Fruit fly (Drosophila melanogaster) whole organism, embryonic: ENCODE data around the gene pyx.

Source experiments
- Abd-B ChIP-seq: fragments of 200-800 bp; sonication (Bioruptor generic); optimal IDR thresholded peaks from 2 replicates; lab custom pipeline; 2018; ENCODE audit warnings: missing biosample characterization, mild to moderate bottlenecking, missing genetic modification characterization, moderate library complexity
- Antp ChIP-seq: fragments of 200-800 bp; sonication (Bioruptor generic); optimal IDR thresholded peaks from 3 replicates; lab custom pipeline; 2016; ENCODE audit warnings: missing biosample characterization, missing genetic modification characterization
- BEAF-32 ChIP-seq: fragments of 200-800 bp; sonication (Bioruptor generic); optimal IDR thresholded peaks from 3 replicates; lab custom pipeline; 2017; ENCODE audit warnings: missing biosample characterization, missing genetic modification characterization, mild to moderate bottlenecking, moderate library complexity, missing genetic modification reagents
- Bgb ChIP-seq: fragments of 200-800 bp; sonication (Bioruptor generic); IDR thresholded peaks from 2 replicates; pipeline ENCODE4 v1.3.6; 2022; ENCODE audit warnings: missing biosample characterization, missing genetic modification characterization; ENCODE audit not compliant: partially characterized antibody
- Blimp-1 ChIP-seq: fragments of 200-800 bp; sonication (Bioruptor generic); optimal IDR thresholded peaks from 3 replicates; lab custom pipeline; 2018; ENCODE audit warnings: missing biosample characterization, missing genetic modification characterization, mild to moderate bottlenecking, moderate library complexity, missing genetic modification reagents
- CG11398 ChIP-seq: fragments of 200-800 bp; sonication (Bioruptor generic); optimal IDR thresholded peaks from 2 replicates; lab custom pipeline; 2016; ENCODE audit warnings: missing biosample characterization, missing genetic modification characterization
- CG13296 ChIP-seq: fragments of 200-800 bp; sonication (Bioruptor generic); optimal IDR thresholded peaks from 3 replicates; lab custom pipeline; 2018; ENCODE audit warnings: missing biosample characterization, mild to moderate bottlenecking, missing genetic modification characterization
- CG14667 ChIP-seq: fragments of 200-800 bp; sonication (Bioruptor generic); IDR thresholded peaks from 2 replicates; pipeline ENCODE4 v1.3.6; 2022; ENCODE audit warnings: missing biosample characterization, missing genetic modification characterization
- CG14710 ChIP-seq: fragments of 200-800 bp; sonication (Bioruptor generic); optimal IDR thresholded peaks from 3 replicates; lab custom pipeline; 2019; ENCODE audit warnings: missing biosample characterization, mild to moderate bottlenecking, missing genetic modification characterization, moderate library complexity
- CG15514 ChIP-seq: fragments of 200-800 bp; sonication (Bioruptor generic); optimal IDR thresholded peaks from 3 replicates; lab custom pipeline; 2017; ENCODE audit warnings: missing biosample characterization, missing genetic modification characterization, mild to moderate bottlenecking, moderate library complexity, missing genetic modification reagents
- CG16779 ChIP-seq: fragments of 200-800 bp; sonication (Bioruptor generic); IDR thresholded peaks from 2 replicates; pipeline ENCODE4 v1.3.6; 2022; ENCODE audit warnings: missing biosample characterization, missing genetic modification characterization
- CG17385 ChIP-seq: fragments of 200-800 bp; sonication (Bioruptor generic); optimal IDR thresholded peaks from 3 replicates; lab custom pipeline; 2018; ENCODE audit warnings: missing biosample characterization, mild to moderate bottlenecking, missing genetic modification characterization
- CG17802 ChIP-seq: fragments of 200-800 bp; sonication (Bioruptor generic); optimal IDR thresholded peaks from 2 replicates; lab custom pipeline; 2018; ENCODE audit warnings: missing biosample characterization, mild to moderate bottlenecking, missing genetic modification characterization, moderate library complexity
- CG17912 ChIP-seq: fragments of 200-800 bp; sonication (Bioruptor generic); optimal IDR thresholded peaks from 2 replicates; lab custom pipeline; 2018; ENCODE audit warnings: missing biosample characterization, mild to moderate bottlenecking, missing genetic modification characterization
- CG2199 ChIP-seq: fragments of 200-800 bp; sonication (Bioruptor generic); IDR thresholded peaks from 3 replicates; pipeline ENCODE4 v1.3.6; 2022; ENCODE audit warnings: missing biosample characterization, missing genetic modification characterization
- CG31224 ChIP-seq: fragments of 200-800 bp; sonication (Bioruptor generic); IDR thresholded peaks from 2 replicates; pipeline ENCODE4 v1.3.6; 2022; ENCODE audit warnings: missing biosample characterization, missing genetic modification characterization
- CG31365 ChIP-seq: fragments of 200-800 bp; sonication (Bioruptor generic); optimal IDR thresholded peaks from 2 replicates; lab custom pipeline; 2018; ENCODE audit warnings: missing biosample characterization, mild to moderate bottlenecking, missing genetic modification characterization
- CG31441 ChIP-seq: fragments of 200-800 bp; sonication (Bioruptor generic); IDR thresholded peaks from 2 replicates; pipeline ENCODE4 v1.3.6; 2022; ENCODE audit warnings: missing biosample characterization, missing genetic modification characterization
- CG3995 ChIP-seq: fragments of 200-800 bp; sonication (Bioruptor generic); optimal IDR thresholded peaks from 3 replicates; lab custom pipeline; 2016; ENCODE audit warnings: missing biosample characterization, missing genetic modification characterization
- CG43689 ChIP-seq: fragments of 200-800 bp; sonication (Bioruptor generic); IDR thresholded peaks from 2 replicates; pipeline ENCODE4 v1.3.6; 2022; ENCODE audit warnings: missing biosample characterization, missing genetic modification characterization
- CG6654 ChIP-seq: fragments of 200-800 bp; sonication (Bioruptor generic); optimal IDR thresholded peaks from 2 replicates; lab custom pipeline; 2017; ENCODE audit warnings: missing biosample characterization, mild to moderate bottlenecking, missing genetic modification characterization
- CG9727 ChIP-seq: fragments of 200-800 bp; sonication (Bioruptor generic); optimal IDR thresholded peaks from 3 replicates; lab custom pipeline; 2017; ENCODE audit warnings: missing biosample characterization, mild to moderate bottlenecking, missing genetic modification characterization
- Camta ChIP-seq: fragments of 200-800 bp; sonication (Bioruptor generic); optimal IDR thresholded peaks from 2 replicates; lab custom pipeline; 2016; ENCODE audit warnings: missing biosample characterization, missing genetic modification characterization
- Elba2 ChIP-seq: fragments of 200-800 bp; sonication (Bioruptor generic); optimal IDR thresholded peaks from 3 replicates; lab custom pipeline; 2016; ENCODE audit warnings: missing biosample characterization, missing genetic modification characterization
- Fer2 ChIP-seq: fragments of 200-800 bp; sonication (Bioruptor generic); optimal IDR thresholded peaks from 2 replicates; lab custom pipeline; 2018; ENCODE audit warnings: missing biosample characterization, mild to moderate bottlenecking, missing genetic modification characterization, moderate library complexity
- Hand ChIP-seq: fragments of 200-800 bp; sonication (Bioruptor generic); optimal IDR thresholded peaks from 2 replicates; lab custom pipeline; 2017; ENCODE audit warnings: mild to moderate bottlenecking, missing biosample characterization, missing genetic modification reagents, missing genetic modification characterization
- Hey ChIP-seq: fragments of 200-800 bp; sonication (Bioruptor generic); optimal IDR thresholded peaks from 3 replicates; lab custom pipeline; 2018; ENCODE audit warnings: missing biosample characterization, mild to moderate bottlenecking, missing genetic modification characterization
- MTF-1 ChIP-seq: fragments of 200-800 bp; sonication (Bioruptor generic); optimal IDR thresholded peaks from 2 replicates; lab custom pipeline; 2018; ENCODE audit warnings: missing biosample characterization, mild to moderate bottlenecking, missing genetic modification characterization, borderline replicate concordance
- NC2β ChIP-seq: fragments of 200-800 bp; sonication (Bioruptor generic); optimal IDR thresholded peaks from 2 replicates; lab custom pipeline; 2016; ENCODE audit warnings: missing biosample characterization, missing genetic modification characterization
- Ptx1 ChIP-seq: fragments of 200-800 bp; sonication (Bioruptor generic); IDR thresholded peaks from 2 replicates; pipeline ENCODE4 v1.3.6; 2022; ENCODE audit warnings: missing biosample characterization, missing genetic modification characterization
- Tbp ChIP-seq: fragments of >200 bp; optimal IDR thresholded peaks from 2 replicates; lab custom pipeline; 2018; ENCODE audit warnings: missing biosample characterization, missing genetic modification characterization
- YL-1 ChIP-seq: fragments of 200-800 bp; sonication (Bioruptor generic); optimal IDR thresholded peaks from 3 replicates; lab custom pipeline; 2017; ENCODE audit warnings: missing biosample characterization, mild to moderate bottlenecking, missing genetic modification characterization
- ato ChIP-seq: fragments of 200-800 bp; sonication (Bioruptor generic); IDR thresholded peaks from 2 replicates; pipeline ENCODE4 v1.3.6; 2022; ENCODE audit warnings: missing biosample characterization, missing genetic modification characterization; ENCODE audit not compliant: partially characterized antibody
- cas ChIP-seq: fragments of 200-800 bp; sonication (Bioruptor generic); IDR thresholded peaks from 2 replicates; pipeline ENCODE4 v1.3.6; 2022; ENCODE audit warnings: missing biosample characterization, missing genetic modification characterization
- chinmo ChIP-seq: fragments of 200-800 bp; sonication (Bioruptor generic); IDR thresholded peaks from 4 replicates; pipeline ENCODE4 v1.3.6; 2022; ENCODE audit warnings: missing biosample characterization, missing genetic modification characterization; ENCODE audit not compliant: partially characterized antibody
- dimm ChIP-seq: fragments of 200-800 bp; sonication (Bioruptor generic); IDR thresholded peaks from 2 replicates; pipeline ENCODE4 v1.3.6; 2022; ENCODE audit warnings: missing biosample characterization, missing genetic modification characterization
- exex ChIP-seq: fragments of 200-800 bp; sonication (Bioruptor generic); optimal IDR thresholded peaks from 4 replicates; lab custom pipeline; 2018; ENCODE audit warnings: missing biosample characterization, mild to moderate bottlenecking, missing genetic modification characterization, moderate library complexity
- klu ChIP-seq: fragments of 200-800 bp; sonication (Bioruptor generic); IDR thresholded peaks from 2 replicates; pipeline ENCODE4 v1.3.6; 2022; ENCODE audit warnings: missing biosample characterization, missing genetic modification characterization
- nau ChIP-seq: fragments of 200-800 bp; sonication (Bioruptor generic); optimal IDR thresholded peaks from 3 replicates; lab custom pipeline; 2017; ENCODE audit warnings: missing biosample characterization, mild to moderate bottlenecking, missing genetic modification characterization, missing genetic modification reagents
- nmo ChIP-seq: fragments of 200-800 bp; sonication (Bioruptor generic); optimal IDR thresholded peaks from 2 replicates; lab custom pipeline; 2018; ENCODE audit warnings: missing biosample characterization, mild to moderate bottlenecking, missing genetic modification characterization, moderate library complexity
- oc ChIP-seq: fragments of 200-800 bp; sonication (Bioruptor generic); optimal IDR thresholded peaks from 2 replicates; lab custom pipeline; 2018; ENCODE audit warnings: missing biosample characterization, mild to moderate bottlenecking, missing genetic modification characterization, moderate library complexity
- odd ChIP-seq: fragments of 200-800 bp; sonication (Bioruptor generic); optimal IDR thresholded peaks from 2 replicates; lab custom pipeline; 2017; ENCODE audit warnings: missing biosample characterization, mild to moderate bottlenecking, missing genetic modification characterization
- pan ChIP-seq, 4 experiments: fragments of >200 bp in 3 of 4; fragments of 200-800 bp in 1 of 4; sonication (Bioruptor generic) in 1 of 4; optimal IDR thresholded peaks in 3 of 4; IDR thresholded peaks in 1 of 4; 2 replicates each; pipeline versions ENCODE4 v1.3.6 to Lab custom; 2017 to 2022; ENCODE audit warnings: missing biosample characterization in 2 of 4, missing genetic modification characterization in 2 of 4, mixed read lengths in 1 of 4
- phol ChIP-seq: fragments of 200-800 bp; sonication (Bioruptor generic); optimal IDR thresholded peaks from 3 replicates; lab custom pipeline; 2018; ENCODE audit warnings: missing biosample characterization, mild to moderate bottlenecking, missing genetic modification characterization, moderate library complexity
- pzg ChIP-seq: fragments of 200-800 bp; sonication (Bioruptor generic); optimal IDR thresholded peaks from 3 replicates; lab custom pipeline; 2018; ENCODE audit warnings: missing biosample characterization, mild to moderate bottlenecking, missing genetic modification characterization, moderate library complexity
- ranshi ChIP-seq: fragments of 200-800 bp; sonication (Bioruptor generic); IDR thresholded peaks from 2 replicates; pipeline ENCODE4 v1.3.6; 2022; ENCODE audit warnings: missing biosample characterization, missing genetic modification characterization
- run ChIP-seq: fragments of 200-800 bp; sonication (Bioruptor generic); optimal IDR thresholded peaks from 3 replicates; lab custom pipeline; 2018; ENCODE audit warnings: missing biosample characterization, mild to moderate bottlenecking, missing genetic modification characterization
- salm ChIP-seq: fragments of 200-800 bp; sonication (Bioruptor generic); optimal IDR thresholded peaks from 2 replicates; lab custom pipeline; 2018; ENCODE audit warnings: missing biosample characterization, mild to moderate bottlenecking, missing genetic modification characterization
- shn ChIP-seq: fragments of 200-800 bp; sonication (Bioruptor generic); optimal IDR thresholded peaks from 3 replicates; lab custom pipeline; 2016; ENCODE audit warnings: missing biosample characterization, missing genetic modification characterization
- sima ChIP-seq: fragments of 200-800 bp; sonication (Bioruptor generic); optimal IDR thresholded peaks from 2 replicates; lab custom pipeline; 2016; ENCODE audit warnings: missing biosample characterization, missing genetic modification characterization
- stc ChIP-seq: fragments of 200-800 bp; sonication (Bioruptor generic); IDR thresholded peaks from 2 replicates; pipeline ENCODE4 v1.3.6; 2022; ENCODE audit warnings: missing biosample characterization, missing genetic modification characterization

The pyx gene

dm6 chr3L:212520-212919, 10.3 kb downstream of the pyx start, which contains the start of the genes thoc7 and Dis3l2 (continued):
- TF ChIP-seq stc (no peak), CG13296 (GFP tag; lab: Kevin White, UChicago) (no peak), CG17802 (tag; lab: Kevin White, UChicago) (no peak), CG17385 (GFP tag; lab: Kevin White, UChicago) (no peak), CG9727 (GFP tag; lab: Kevin White, UChicago) (no peak), dimm (GFP tag; lab: Robert Waterston, UW) (no peak), Blimp-1 (no peak), pzg (GFP tag; lab: Kevin White, UChicago) (peak; percentile 61), sima (GFP tag; lab: Kevin White, UChicago) (no peak), chinmo (GFP tag; lab: Robert Waterston, UW) (no peak), Camta (no peak), CG11398 (GFP tag; lab: Kevin White, UChicago) (no peak), nau (GFP tag; lab: Kevin White, UChicago) (no peak), CG6654 (GFP tag; lab: Kevin White, UChicago) (no peak), Ptx1 (GFP tag; lab: Robert Waterston, UW) (no peak), Tbp (no peak), CG17912 (GFP tag; lab: Kevin White, UChicago) (no peak), Hand (GFP tag; lab: Kevin White, UChicago) (no peak), Bgb (GFP tag; lab: Robert Waterston, UW) (peak; percentile 19; the same call in 1 of the 2 replicates), CG43689 (no peak), NC2β (no peak), pan (optimal IDR thresholded peaks at IDR 0.05; lab: Kevin White, UChicago) (no peak), pan (GFP tag; optimal IDR thresholded peaks at IDR 0.05 in 1 of 2, IDR thresholded peaks at IDR 0.05 in 1 of 2) (no peak), cas (no peak), oc (tag; lab: Kevin White, UChicago) (no peak), YL-1 (GFP tag; lab: Kevin White, UChicago) (peak; percentile 44), ato (no peak), klu (GFP tag; lab: Robert Waterston, UW) (no peak), Elba2 (GFP tag; lab: Kevin White, UChicago) (no peak), CG31365 (tag; lab: Kevin White, UChicago) (no peak), CG14710 (tag; lab: Kevin White, UChicago) (peak; percentile 16), CG3995 (GFP tag; lab: Kevin White, UChicago) (no peak), CG31441 (GFP tag; lab: Robert Waterston, UW) (no peak), CG31224 (GFP tag; lab: Robert Waterston, UW) (no peak), Abd-B (no peak), Antp (GFP tag; lab: Kevin White, UChicago) (no peak), CG16779 (GFP tag; lab: Robert Waterston, UW) (no peak), CG15514 (GFP tag; lab: Kevin White, UChicago) (peak; percentile 32), odd (GFP tag; lab: Kevin White, UChicago) (no peak), BEAF-32 (GFP tag; lab: Kevin White, UChicago) (peak; percentile 24), MTF-1 (GFP tag; lab: Kevin White, UChicago) (no peak), exex (no peak), salm (no peak), CG14667 (no peak), Hey (tag; lab: Kevin White, UChicago) (no peak), shn (no peak), run (tag; lab: Kevin White, UChicago) (no peak), phol (peak; percentile 10), Fer2 (tag; lab: Kevin White, UChicago) (no peak), ranshi (GFP tag; lab: Robert Waterston, UW) (no peak), nmo (no peak), CG2199 (GFP tag; lab: Robert Waterston, UW) (no peak)
